Worm (Caenorhabditis elegans): ENCODE results near the gene Y64G10A.7.

The Y64G10A.7 gene

ce11 chrIV:14268882-14269281 lies 22.8 kb upstream of the Y64G10A.7 start:
- TF ChIP-seq ets-7 (tag; optimal IDR thresholded peaks at IDR 0.05) (no peak), scrt-1 (GFP tag; IDR thresholded peaks at IDR 0.05) (no peak), ama-1 (optimal IDR thresholded peaks at IDR 0.05) (no peak), ceh-13 (GFP tag; optimal IDR thresholded peaks at IDR 0.05) (no peak), flt-1 (GFP tag; IDR thresholded peaks at IDR 0.05) (no peak), sea-1 (GFP tag; conservative IDR thresholded peaks at IDR 0.05) (no peak), tbx-11 (GFP tag; IDR thresholded peaks at IDR 0.05) (no peak), pes-1 (GFP tag; IDR thresholded peaks at IDR 0.05) (no peak), hmg-4 (GFP tag; optimal IDR thresholded peaks at IDR 0.05) (no peak), B0310.2 (tag; optimal IDR thresholded peaks at IDR 0.05) (no peak), hnd-1 (tag; optimal IDR thresholded peaks at IDR 0.05) (no peak), F13C5.2 (tag; optimal IDR thresholded peaks at IDR 0.05) (no peak), hmbx-1 (tag; optimal IDR thresholded peaks at IDR 0.05) (no peak), tra-4 (tag; optimal IDR thresholded peaks at IDR 0.05) (no peak), ceh-36 (tag; optimal IDR thresholded peaks at IDR 0.05) (no peak), tbx-37 (GFP tag; conservative IDR thresholded peaks at IDR 0.05) (no peak), aly-1 (tag; optimal IDR thresholded peaks at IDR 0.05) (no peak)

- no peak for TF ChIP-seq ceh-36 (tag; optimal IDR thresholded peaks at IDR 0.05)
- no peak for TF ChIP-seq tra-4 (tag; optimal IDR thresholded peaks at IDR 0.05)
- TF ChIP-seq hnd-1 (tag; optimal IDR thresholded peaks at IDR 0.05): no peak
- no peak for TF ChIP-seq ets-7 (tag; optimal IDR thresholded peaks at IDR 0.05)
- TF ChIP-seq ceh-13 (GFP tag; optimal IDR thresholded peaks at IDR 0.05): no peak
- no peak for TF ChIP-seq F13C5.2 (tag; optimal IDR thresholded peaks at IDR 0.05)
- TF ChIP-seq scrt-1 (GFP tag; IDR thresholded peaks at IDR 0.05): no peak
- no peak for TF ChIP-seq hmbx-1 (tag; optimal IDR thresholded peaks at IDR 0.05)
- TF ChIP-seq flt-1 (GFP tag; IDR thresholded peaks at IDR 0.05): no peak
- no peak for TF ChIP-seq tbx-37 (GFP tag; conservative IDR thresholded peaks at IDR 0.05)
- no peak for TF ChIP-seq B0310.2 (tag; optimal IDR thresholded peaks at IDR 0.05)
- no peak for TF ChIP-seq aly-1 (tag; optimal IDR thresholded peaks at IDR 0.05)
- TF ChIP-seq tbx-11 (GFP tag; IDR thresholded peaks at IDR 0.05): no peak
- TF ChIP-seq ama-1 (optimal IDR thresholded peaks at IDR 0.05): no peak
- TF ChIP-seq sea-1 (GFP tag; conservative IDR thresholded peaks at IDR 0.05): no peak
- TF ChIP-seq pes-1 (GFP tag; IDR thresholded peaks at IDR 0.05): no peak
- no peak for TF ChIP-seq hmg-4 (GFP tag; optimal IDR thresholded peaks at IDR 0.05)
These were observed 21.8 kb upstream of the Y64G10A.7 start for ce11 chrIV:14269932-14270331.

ce11 chrIV:14272561-14272960 lies 19.1 kb upstream of the Y64G10A.7 start:
- no peak for TF ChIP-seq tra-4 (tag; optimal IDR thresholded peaks at IDR 0.05)
- no peak for TF ChIP-seq pes-1 (GFP tag; IDR thresholded peaks at IDR 0.05)
- TF ChIP-seq hnd-1 (tag; optimal IDR thresholded peaks at IDR 0.05): no peak
- TF ChIP-seq scrt-1 (GFP tag; IDR thresholded peaks at IDR 0.05): no peak
- no peak for TF ChIP-seq tbx-11 (GFP tag; IDR thresholded peaks at IDR 0.05)
- no peak for TF ChIP-seq aly-1 (tag; optimal IDR thresholded peaks at IDR 0.05)
- TF ChIP-seq hmg-4 (GFP tag; optimal IDR thresholded peaks at IDR 0.05): no peak

ce11 chrIV:14274834-14275233 lies 16.9 kb upstream of the Y64G10A.7 start:
- no peak for TF ChIP-seq tbx-37 (GFP tag; conservative IDR thresholded peaks at IDR 0.05)
- TF ChIP-seq B0310.2 (tag; optimal IDR thresholded peaks at IDR 0.05): no peak
- TF ChIP-seq aly-1 (tag; optimal IDR thresholded peaks at IDR 0.05): no peak
- no peak for TF ChIP-seq hmbx-1 (tag; optimal IDR thresholded peaks at IDR 0.05)
- TF ChIP-seq ets-7 (tag; optimal IDR thresholded peaks at IDR 0.05): no peak
- TF ChIP-seq flt-1 (GFP tag; IDR thresholded peaks at IDR 0.05): no peak
- TF ChIP-seq F13C5.2 (tag; optimal IDR thresholded peaks at IDR 0.05): no peak
- no peak for TF ChIP-seq pes-1 (GFP tag; IDR thresholded peaks at IDR 0.05)
- no peak for TF ChIP-seq hnd-1 (tag; optimal IDR thresholded peaks at IDR 0.05)
- no peak for TF ChIP-seq tra-4 (tag; optimal IDR thresholded peaks at IDR 0.05)
- TF ChIP-seq ceh-36 (tag; optimal IDR thresholded peaks at IDR 0.05): no peak
- TF ChIP-seq ceh-13 (GFP tag; optimal IDR thresholded peaks at IDR 0.05): no peak
- no peak for TF ChIP-seq scrt-1 (GFP tag; IDR thresholded peaks at IDR 0.05)
- TF ChIP-seq ama-1 (optimal IDR thresholded peaks at IDR 0.05): no peak
- TF ChIP-seq sea-1 (GFP tag; conservative IDR thresholded peaks at IDR 0.05): no peak
- no peak for TF ChIP-seq hmg-4 (GFP tag; optimal IDR thresholded peaks at IDR 0.05)
- no peak for TF ChIP-seq tbx-11 (GFP tag; IDR thresholded peaks at IDR 0.05)

- no peak for TF ChIP-seq hmbx-1 (tag; optimal IDR thresholded peaks at IDR 0.05)
- TF ChIP-seq tbx-37 (GFP tag; conservative IDR thresholded peaks at IDR 0.05): no peak
- no peak for TF ChIP-seq ceh-36 (tag; optimal IDR thresholded peaks at IDR 0.05)
- no peak for TF ChIP-seq pes-1 (GFP tag; IDR thresholded peaks at IDR 0.05)
- TF ChIP-seq aly-1 (tag; optimal IDR thresholded peaks at IDR 0.05): no peak
These were observed 15.5 kb upstream of the Y64G10A.7 start, which contains the start of gene ilcr-1 for ce11 chrIV:14276160-14276559. Gene ilcr-1 (plus strand): TSS chrIV:14276460.

ce11 chrIV:14276773-14277388 lies 14.8 kb upstream of the Y64G10A.7 start:
- TF ChIP-seq hnd-1 (tag; optimal IDR thresholded peaks at IDR 0.05) (no peak), hmg-4 (GFP tag; optimal IDR thresholded peaks at IDR 0.05) (no peak), hmbx-1 (tag; optimal IDR thresholded peaks at IDR 0.05) (no peak), pes-1 (GFP tag; IDR thresholded peaks at IDR 0.05) (no peak), flt-1 (GFP tag; IDR thresholded peaks at IDR 0.05) (no peak), B0310.2 (tag; optimal IDR thresholded peaks at IDR 0.05) (no peak), ceh-13 (GFP tag; optimal IDR thresholded peaks at IDR 0.05) (no peak), F13C5.2 (tag; optimal IDR thresholded peaks at IDR 0.05) (no peak), ceh-36 (tag; optimal IDR thresholded peaks at IDR 0.05) (no peak), tra-4 (tag; optimal IDR thresholded peaks at IDR 0.05) (no peak), scrt-1 (GFP tag; IDR thresholded peaks at IDR 0.05) (no peak)

- no peak for TF ChIP-seq tbx-11 (GFP tag; IDR thresholded peaks at IDR 0.05)
- TF ChIP-seq pes-1 (GFP tag; IDR thresholded peaks at IDR 0.05): no peak
- TF ChIP-seq flt-1 (GFP tag; IDR thresholded peaks at IDR 0.05): no peak
- no peak for TF ChIP-seq sea-1 (GFP tag; conservative IDR thresholded peaks at IDR 0.05)
- TF ChIP-seq B0310.2 (tag; optimal IDR thresholded peaks at IDR 0.05): no peak
- no peak for TF ChIP-seq F13C5.2 (tag; optimal IDR thresholded peaks at IDR 0.05)
- no peak for TF ChIP-seq ets-7 (tag; optimal IDR thresholded peaks at IDR 0.05)
- no peak for TF ChIP-seq hnd-1 (tag; optimal IDR thresholded peaks at IDR 0.05)
- TF ChIP-seq tra-4 (tag; optimal IDR thresholded peaks at IDR 0.05): no peak
- no peak for TF ChIP-seq hmg-4 (GFP tag; optimal IDR thresholded peaks at IDR 0.05)
- TF ChIP-seq aly-1 (tag; optimal IDR thresholded peaks at IDR 0.05): no peak
- no peak for TF ChIP-seq ceh-13 (GFP tag; optimal IDR thresholded peaks at IDR 0.05)
These were observed 6.8 kb upstream of the Y64G10A.7 start for ce11 chrIV:14284920-14285319.

Data from whole organism, early embryonic.